Worm (Caenorhabditis elegans) whole organism, young adult: ENCODE data around the gene F42G4.6.
"Not testable (repeated sequence)": the region's sequence is repeated elsewhere in the genome, so short reads cannot be mapped to it uniquely, and the experiment has no call there.

Experiments used
- B0261.1 ChIP-seq: sonication (generic microtip); optimal IDR thresholded peaks from 2 replicates; lab custom pipeline; 2016; ENCODE audit warnings: mild to moderate bottlenecking, missing genetic modification characterization, moderate library complexity, missing compliant biosample characterization
- F49E8.2 ChIP-seq: sonication (generic microtip); optimal IDR thresholded peaks from 3 replicates; lab custom pipeline; 2017; ENCODE audit warnings: missing genetic modification characterization, mild to moderate bottlenecking, missing compliant biosample characterization, antibody characterized with exemption, moderate library complexity; ENCODE audit not compliant: insufficient read depth
- F52B5.7 ChIP-seq: sonication (generic microtip); optimal IDR thresholded peaks from 2 replicates; lab custom pipeline; 2016; ENCODE audit warnings: mild to moderate bottlenecking, missing genetic modification characterization, missing compliant biosample characterization
- T07F8.4 ChIP-seq: sonication (generic microtip); optimal IDR thresholded peaks from 2 replicates; lab custom pipeline; 2016; ENCODE audit warnings: mild to moderate bottlenecking, missing genetic modification characterization, moderate library complexity, missing compliant biosample characterization
- Y67H2A.10 ChIP-seq: fragments of 200-800 bp; sonication (Bioruptor generic); conservative IDR thresholded peaks from 2 replicates; pipeline ENCODE4 v1.3.6; 2022; ENCODE audit warnings: missing genetic modification reagents, missing genetic modification characterization, missing compliant biosample characterization
- ZK185.1 ChIP-seq: sonication (generic microtip); optimal IDR thresholded peaks from 2 replicates; lab custom pipeline; 2016; ENCODE audit warnings: mild to moderate bottlenecking, missing genetic modification characterization, missing compliant biosample characterization; ENCODE audit not compliant: poor library complexity, severe bottlenecking
- ama-1 ChIP-seq, 3 experiments: fragments of 150-350 bp in 1 of 3; sonication (generic microtip) in 2 of 3; optimal IDR thresholded peaks; 2 replicates each; lab custom pipeline; 2014 to 2018; ENCODE audit warnings: missing biosample characterization in 2 of 3, missing genetic modification characterization in 2 of 3, missing genetic modification reagents in 2 of 3
- aptf-2 ChIP-seq: fragments of 200-800 bp; sonication (Bioruptor generic); conservative IDR thresholded peaks from 2 replicates; pipeline ENCODE4 v1.3.6; 2022; ENCODE audit warnings: missing genetic modification reagents, missing genetic modification characterization, missing compliant biosample characterization
- bed-1 ChIP-seq: fragments of 200-800 bp; sonication (Bioruptor generic); IDR thresholded peaks from 2 replicates; pipeline ENCODE4 v1.3.6; 2022; ENCODE audit warnings: missing genetic modification reagents, missing genetic modification characterization, missing compliant biosample characterization
- cebp-2 ChIP-seq: fragments of 200-800 bp; sonication (Bioruptor generic); IDR thresholded peaks from 2 replicates; pipeline ENCODE4 v1.3.6; 2022; ENCODE audit warnings: missing genetic modification characterization, missing compliant biosample characterization
- ceh-100 ChIP-seq: fragments of 200-800 bp; sonication (Bioruptor generic); IDR thresholded peaks from 2 replicates; pipeline ENCODE4 v1.3.6; 2022; ENCODE audit warnings: missing genetic modification reagents, missing genetic modification characterization, missing compliant biosample characterization
- ceh-27 ChIP-seq: fragments of 200-800 bp; sonication (Bioruptor generic); optimal IDR thresholded peaks from 2 replicates; lab custom pipeline; 2018; ENCODE audit warnings: mild to moderate bottlenecking, missing genetic modification characterization, moderate library complexity, missing compliant biosample characterization
- ceh-79 ChIP-seq: sonication (generic microtip); optimal IDR thresholded peaks from 2 replicates; lab custom pipeline; 2017; ENCODE audit warnings: mild to moderate bottlenecking, missing genetic modification characterization, missing compliant biosample characterization
- ceh-91 ChIP-seq: fragments of 200-800 bp; sonication (Bioruptor generic); IDR thresholded peaks from 2 replicates; pipeline ENCODE4 v1.3.6; 2022; ENCODE audit warnings: missing genetic modification reagents, missing genetic modification characterization, missing compliant biosample characterization
- egl-18 ChIP-seq: fragments of 200-800 bp; sonication (Bioruptor generic); IDR thresholded peaks from 2 replicates; pipeline ENCODE4 v1.3.6; 2022; ENCODE audit warnings: missing genetic modification reagents, missing genetic modification characterization, missing compliant biosample characterization
- egrh-3 ChIP-seq: fragments of 200-800 bp; sonication (Bioruptor generic); IDR thresholded peaks from 2 replicates; pipeline ENCODE4 v1.3.6; 2022; ENCODE audit warnings: missing genetic modification reagents, missing genetic modification characterization, missing compliant biosample characterization
- ets-4 ChIP-seq: fragments of 200-800 bp; sonication (Bioruptor generic); optimal IDR thresholded peaks from 2 replicates; lab custom pipeline; 2018; ENCODE audit warnings: mild to moderate bottlenecking, missing genetic modification characterization, missing compliant biosample characterization
- hmg-1.2 ChIP-seq: fragments of 200-800 bp; sonication (Bioruptor generic); IDR thresholded peaks from 2 replicates; pipeline ENCODE4 v1.3.6; 2022; ENCODE audit warnings: missing genetic modification reagents, missing genetic modification characterization, missing compliant biosample characterization
- hmg-20 ChIP-seq: fragments of 200-800 bp; sonication (Bioruptor generic); IDR thresholded peaks from 2 replicates; pipeline ENCODE4 v1.3.6; 2022; ENCODE audit warnings: missing genetic modification reagents, missing genetic modification characterization, missing compliant biosample characterization
- hsf-1 ChIP-seq: fragments of 200-800 bp; sonication (Bioruptor generic); IDR thresholded peaks from 2 replicates; pipeline ENCODE4 v1.3.6; 2022; ENCODE audit warnings: missing genetic modification reagents, missing genetic modification characterization, missing compliant biosample characterization
- let-526 ChIP-seq: fragments of 200-800 bp; sonication (Bioruptor generic); IDR thresholded peaks from 2 replicates; pipeline ENCODE4 v1.3.6; 2022; ENCODE audit warnings: missing genetic modification reagents, missing genetic modification characterization, missing compliant biosample characterization
- let-607 ChIP-seq, 2 experiments: fragments of 200-800 bp in 1 of 2; sonication (Bioruptor generic) in 1 of 2; sonication (generic microtip) in 1 of 2; optimal IDR thresholded peaks; 2 replicates each; lab custom pipeline; 2016 to 2018; ENCODE audit warnings: mild to moderate bottlenecking in 2 of 2, missing compliant biosample characterization in 2 of 2, missing genetic modification characterization in 2 of 2, moderate library complexity in 2 of 2, missing genotype in 1 of 2
- mes-4 ChIP-seq: sonication (generic microtip); optimal IDR thresholded peaks from 2 replicates; lab custom pipeline; 2016; ENCODE audit warnings: missing genotype, missing genetic modification characterization, missing compliant biosample characterization
- nhr-120 ChIP-seq: fragments of 200-800 bp; sonication (Bioruptor generic); IDR thresholded peaks from 2 replicates; pipeline ENCODE4 v1.3.6; 2022; ENCODE audit warnings: missing genetic modification characterization, missing compliant biosample characterization
- nhr-27 ChIP-seq: fragments of 200-800 bp; sonication (Bioruptor generic); optimal IDR thresholded peaks from 2 replicates; lab custom pipeline; 2018; ENCODE audit warnings: mild to moderate bottlenecking, missing genetic modification characterization, moderate library complexity, missing compliant biosample characterization
- pbrm-1 ChIP-seq: fragments of 200-800 bp; sonication (Bioruptor generic); IDR thresholded peaks from 2 replicates; pipeline ENCODE4 v1.3.6; 2022; ENCODE audit warnings: missing genetic modification reagents, missing genetic modification characterization, missing compliant biosample characterization
- rcor-1 ChIP-seq: fragments of 200-800 bp; sonication (Bioruptor generic); IDR thresholded peaks from 2 replicates; pipeline ENCODE4 v1.3.6; 2022; ENCODE audit warnings: missing genetic modification reagents, missing genetic modification characterization, missing compliant biosample characterization
- repo-1 ChIP-seq: sonication (generic microtip); optimal IDR thresholded peaks from 2 replicates; lab custom pipeline; 2017; ENCODE audit warnings: mild to moderate bottlenecking, missing genetic modification characterization, missing compliant biosample characterization
- sdz-38 ChIP-seq: sonication (generic microtip); optimal IDR thresholded peaks from 2 replicates; lab custom pipeline; 2016; ENCODE audit warnings: missing genotype, missing genetic modification characterization, missing compliant biosample characterization
- snpc-1.1 ChIP-seq: sonication (generic microtip); optimal IDR thresholded peaks from 2 replicates; lab custom pipeline; 2017; ENCODE audit warnings: missing genetic modification characterization, mild to moderate bottlenecking, missing compliant biosample characterization, antibody characterized with exemption, moderate library complexity, missing genotype, missing genetic modification reagents; ENCODE audit not compliant: insufficient read depth
- snpc-4 ChIP-seq, 5 experiments: fragments of 150-350 bp in 1 of 5; sonication (generic microtip) in 4 of 5; optimal IDR thresholded peaks; 2 replicates each; lab custom pipeline; 2014 to 2018; ENCODE audit warnings: missing genetic modification characterization in 5 of 5, missing biosample characterization in 3 of 5, antibody characterized with exemption in 2 of 5, mild to moderate bottlenecking in 2 of 5, missing compliant biosample characterization in 2 of 5, missing genotype in 2 of 5, moderate library complexity in 2 of 5, missing genetic modification reagents in 1 of 5
- sptf-2 ChIP-seq: fragments of 200-800 bp; sonication (Bioruptor generic); optimal IDR thresholded peaks from 2 replicates; lab custom pipeline; 2018; ENCODE audit warnings: mild to moderate bottlenecking, missing genetic modification characterization, missing compliant biosample characterization
- tbp1 ChIP-seq: fragments of 200-800 bp; sonication (Bioruptor generic); optimal IDR thresholded peaks from 2 replicates; lab custom pipeline; 2018; ENCODE audit warnings: mild to moderate bottlenecking, missing genetic modification characterization, missing compliant biosample characterization
- tlf-1 ChIP-seq: fragments of 200-800 bp; sonication (Bioruptor generic); optimal IDR thresholded peaks from 2 replicates; lab custom pipeline; 2018; ENCODE audit warnings: mild to moderate bottlenecking, missing genetic modification characterization, missing compliant biosample characterization
- zfh-2 ChIP-seq: fragments of 200-800 bp; sonication (Bioruptor generic); conservative IDR thresholded peaks from 2 replicates; pipeline ENCODE4 v1.3.6; 2022; ENCODE audit warnings: missing genetic modification reagents, missing genetic modification characterization, missing compliant biosample characterization
- ztf-26 ChIP-seq: sonication (generic microtip); optimal IDR thresholded peaks from 2 replicates; lab custom pipeline; 2017; ENCODE audit warnings: missing genetic modification characterization, missing compliant biosample characterization
- ztf-3 ChIP-seq: fragments of 200-800 bp; sonication (Bioruptor generic); optimal IDR thresholded peaks from 2 replicates; lab custom pipeline; 2018; ENCODE audit warnings: mild to moderate bottlenecking, missing genetic modification characterization, missing compliant biosample characterization

F42G4.6 gene

DNA sequence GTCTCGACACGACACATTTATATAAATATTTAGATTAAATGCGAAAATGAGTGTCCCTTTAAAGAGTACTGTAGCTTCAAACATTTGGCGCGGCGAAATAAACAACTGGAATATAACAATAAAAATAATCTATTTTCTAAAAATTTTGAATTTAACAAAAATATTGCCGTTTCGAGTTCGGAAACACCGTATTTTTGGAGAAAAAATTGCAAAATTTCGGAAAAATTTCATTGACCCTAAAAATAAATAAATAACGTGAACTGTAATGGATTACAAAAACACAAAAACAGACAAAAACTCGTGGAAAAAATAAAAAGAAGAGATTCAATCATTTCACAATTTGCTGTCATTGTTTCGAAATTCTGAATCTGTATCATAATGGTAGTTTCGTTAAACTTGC lies 31.6 kb upstream of the F42G4.6 start, which contains the start of gene F42G4.2:
Gene F42G4.2 (plus strand): TSS at position 301 of the 400 bp plus-strand sequence.
- TF ChIP-seq ceh-27; ceh-100; cebp-2 (GFP tag; lab: Robert Waterston, UW): not testable (repeated sequence)

DNA sequence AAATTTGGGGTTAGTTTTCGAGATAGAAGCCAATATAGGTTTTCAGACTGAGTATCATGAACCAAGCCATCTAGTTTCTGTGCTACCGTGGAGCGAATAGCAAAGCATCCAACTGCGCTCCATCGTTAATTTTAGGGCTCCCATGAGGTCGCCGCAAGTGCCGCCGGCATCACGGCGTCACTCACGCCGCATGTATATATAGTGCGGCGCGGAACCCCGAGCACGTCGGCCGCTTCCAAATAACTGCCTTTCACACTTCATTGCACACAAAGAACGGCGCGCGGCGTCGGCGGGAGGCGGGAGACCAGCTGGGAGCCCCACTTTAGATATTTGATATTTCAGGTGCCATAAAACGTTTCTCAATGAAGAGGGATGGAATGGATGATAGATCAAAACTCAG lies 29.1 kb upstream of the F42G4.6 start:
- TF ChIP-seq pbrm-1 (GFP tag; lab: Robert Waterston, UW) (no peak), let-526 (GFP tag; lab: Robert Waterston, UW) (no peak), snpc-1.1 (peak; percentile 56), hmg-1.2 (GFP tag; lab: Robert Waterston, UW) (peak; percentile 54; the same call in 1 of the 2 replicates), zfh-2 (peak; percentile 77), Y67H2A.10 (GFP tag; lab: Robert Waterston, UW) (no peak), mes-4 (tag; lab: Kevin White, UChicago) (no peak), F49E8.2 (no peak), hsf-1 (no peak), snpc-4 (GFP tag; optimal IDR thresholded peaks at IDR 0.05; lab: Kevin White, UChicago) (peak; percentile 55), snpc-4 (tag; optimal IDR thresholded peaks at IDR 0.05; lab: Kevin White, UChicago) (peak in 2 of 4 experiments; percentile 71 to 88)

DNA sequence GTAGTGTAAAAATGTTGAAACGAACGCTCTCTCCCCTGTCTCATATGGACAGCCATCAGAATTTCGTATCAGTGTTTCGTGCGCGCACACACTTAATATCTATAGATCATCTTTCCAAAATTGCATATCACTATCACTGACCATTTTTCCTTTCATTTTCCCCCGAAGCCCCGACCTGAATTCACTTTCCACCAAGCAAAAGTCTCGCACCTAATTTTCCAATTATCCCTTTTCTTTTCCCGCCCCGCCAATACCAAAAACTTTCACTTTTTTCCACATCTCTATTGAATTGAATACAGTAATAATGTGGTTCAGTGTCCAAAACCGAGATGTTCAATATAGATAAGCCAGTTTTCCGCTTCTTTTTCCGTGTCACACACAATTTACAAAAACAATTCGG lies 25.7 kb upstream of the F42G4.6 start:
- TF ChIP-seq B0261.1 (tag; lab: Kevin White, UChicago): no peak
- no peak for TF ChIP-seq ztf-3 (GFP tag; lab: Kevin White, UChicago)
- TF ChIP-seq nhr-27: no peak
- TF ChIP-seq bed-1 (GFP tag; lab: Robert Waterston, UW): no peak
- TF ChIP-seq ceh-91 (GFP tag; lab: Robert Waterston, UW): no peak
- no peak for TF ChIP-seq ztf-26 (tag; lab: Kevin White, UChicago)
- no peak for TF ChIP-seq hmg-20 (GFP tag; lab: Robert Waterston, UW)
- no peak for TF ChIP-seq ama-1 (optimal IDR thresholded peaks at IDR 0.05; lab: Kevin White, UChicago)
- no peak for TF ChIP-seq ama-1 (GFP tag; optimal IDR thresholded peaks at IDR 0.05; lab: Kevin White, UChicago)
- no peak for TF ChIP-seq sdz-38 (tag; lab: Kevin White, UChicago)
- no peak for TF ChIP-seq ets-4 (GFP tag; lab: Kevin White, UChicago)
- no peak for TF ChIP-seq repo-1 (tag; lab: Kevin White, UChicago)
- TF ChIP-seq egrh-3 (GFP tag; lab: Robert Waterston, UW): no peak
- no peak for TF ChIP-seq F52B5.7
- no peak for TF ChIP-seq ZK185.1
- no peak for TF ChIP-seq let-607 (tag; optimal IDR thresholded peaks at IDR 0.05; lab: Kevin White, UChicago)
- no peak for TF ChIP-seq T07F8.4 (tag; lab: Kevin White, UChicago)
- TF ChIP-seq nhr-120 (GFP tag; lab: Robert Waterston, UW): no peak
- TF ChIP-seq rcor-1: no peak
- TF ChIP-seq, all 124 proteins: peak for 0

DNA sequence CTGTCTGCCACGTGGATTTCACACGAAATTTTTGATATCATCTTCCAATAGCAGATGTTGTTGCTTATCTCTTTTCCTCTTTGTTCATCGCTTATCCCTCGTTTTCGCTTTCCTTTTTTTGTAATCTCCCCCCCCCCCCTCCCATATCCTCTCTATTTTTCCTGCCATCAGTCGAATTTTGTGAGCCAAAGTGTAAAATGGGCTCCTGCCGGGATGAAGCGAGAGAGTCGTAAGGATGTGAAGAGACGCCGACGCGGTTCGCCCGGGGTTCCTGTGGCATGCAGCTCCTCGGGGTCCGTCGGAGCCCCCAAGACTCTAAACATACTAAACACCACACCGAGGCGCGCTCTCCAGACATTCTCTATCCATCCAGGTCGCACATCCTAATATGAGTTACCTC lies 22.6 kb upstream of the F42G4.6 start, which contains the start of gene zyx-1:
Gene zyx-1 (plus strand): TSS at position 331 of the 400 bp plus-strand sequence.
- TF ChIP-seq pbrm-1 (GFP tag; lab: Robert Waterston, UW) (no peak), egl-18 (no peak), hmg-20 (GFP tag; lab: Robert Waterston, UW) (no peak), egrh-3 (GFP tag; lab: Robert Waterston, UW) (peak; percentile 37; the same call in 1 of the 2 replicates), sptf-2 (no peak), tbp1 (GFP tag; lab: Kevin White, UChicago) (no peak), ceh-27 (no peak), aptf-2 (no peak), tlf-1 (GFP tag; lab: Kevin White, UChicago) (no peak), ceh-79 (tag; lab: Kevin White, UChicago) (no peak), ceh-91 (GFP tag; lab: Robert Waterston, UW) (no peak), snpc-4 (GFP tag; optimal IDR thresholded peaks at IDR 0.05; lab: Kevin White, UChicago) (no peak), snpc-4 (tag; optimal IDR thresholded peaks at IDR 0.05; lab: Kevin White, UChicago) (no peak), zfh-2 (peak; percentile 88)
